Worm (Caenorhabditis elegans) whole organism, midembryonic: ENCODE data around the gene ZK353.4.

Experiments used
- T22C8.4 ChIP-seq: fragments of 200-800 bp; sonication (Bioruptor generic); IDR thresholded peaks from 2 replicates; pipeline ENCODE4 v1.3.6; 2022; ENCODE audit warnings: missing genetic modification characterization, missing compliant biosample characterization
- cog-1 ChIP-seq: sonication (generic microtip); optimal IDR thresholded peaks from 2 replicates; lab custom pipeline; 2016; ENCODE audit warnings: missing genetic modification characterization, missing compliant biosample characterization
- flt-1 ChIP-seq: fragments of 200-800 bp; sonication (Bioruptor generic); IDR thresholded peaks from 2 replicates; pipeline ENCODE4 v1.3.6; 2022; ENCODE audit warnings: missing genetic modification characterization, missing compliant biosample characterization
- klf-2 ChIP-seq: fragments of 200-800 bp; sonication (Bioruptor generic); conservative IDR thresholded peaks from 2 replicates; pipeline ENCODE4 v1.3.6; 2022; ENCODE audit warnings: missing genetic modification reagents, missing genetic modification characterization, missing compliant biosample characterization
- med-1 ChIP-seq: sonication (generic microtip); optimal IDR thresholded peaks from 2 replicates; lab custom pipeline; 2017; ENCODE audit warnings: missing genetic modification characterization, mild to moderate bottlenecking, missing compliant biosample characterization, antibody characterized with exemption, missing genetic modification reagents; ENCODE audit not compliant: insufficient read depth
- ref-1 ChIP-seq: fragments of 200-800 bp; sonication (Bioruptor generic); conservative IDR thresholded peaks from 2 replicates; pipeline ENCODE4 v1.3.6; 2022; ENCODE audit warnings: missing genetic modification reagents, missing genetic modification characterization, missing compliant biosample characterization
- tab-1 ChIP-seq: fragments of 200-800 bp; sonication (Bioruptor generic); IDR thresholded peaks from 2 replicates; pipeline ENCODE4 v1.3.6; 2022; ENCODE audit warnings: missing genetic modification characterization, missing compliant biosample characterization
- ztf-23 ChIP-seq: fragments of 200-800 bp; sonication (Bioruptor generic); IDR thresholded peaks from 2 replicates; pipeline ENCODE4 v1.3.6; 2022; ENCODE audit warnings: missing genetic modification reagents, missing genetic modification characterization, missing compliant biosample characterization
- ztf-29 ChIP-seq: fragments of 200-800 bp; sonication (Bioruptor generic); IDR thresholded peaks from 2 replicates; pipeline ENCODE4 v1.3.6; 2022; ENCODE audit warnings: missing genetic modification reagents, missing genetic modification characterization, missing compliant biosample characterization

The ZK353.4 gene

DNA sequence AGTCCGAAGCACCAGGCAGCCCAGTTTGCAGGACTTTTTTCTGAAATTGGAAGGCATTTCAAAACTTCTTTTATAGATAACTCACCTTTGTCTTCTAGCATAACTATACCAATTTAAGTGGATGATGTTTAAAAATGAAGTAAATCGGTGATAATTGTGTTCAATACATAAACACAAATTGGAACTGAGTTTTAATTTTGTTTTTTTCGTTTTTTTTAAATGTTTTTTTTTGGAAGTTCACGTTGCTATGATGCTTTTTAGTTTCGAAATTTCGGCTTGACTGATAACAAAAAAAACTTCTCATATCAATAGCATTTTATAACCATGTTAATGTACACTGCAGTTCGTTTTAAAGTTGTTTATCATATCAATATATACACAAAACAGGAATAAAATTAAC, at the start of gene ZK353.4:
Gene ZK353.4, minus strand, starts transcription at position 101 of the 400 bp plus-strand sequence.
- TF ChIP-seq tab-1 (GFP tag; lab: Robert Waterston, UW) (no peak), T22C8.4 (no peak), cog-1 (no peak), klf-2 (GFP tag; lab: Robert Waterston, UW) (no peak), flt-1 (no peak), ref-1 (no peak), med-1 (GFP tag; lab: Kevin White, UChicago) (no peak), ztf-23 (GFP tag; lab: Robert Waterston, UW) (no peak), ztf-29 (no peak)

ce11 chrIII:8437763-8438414, 48.5 kb upstream of the ZK353.4 start:
- TF ChIP-seq klf-2 (GFP tag; lab: Robert Waterston, UW) (no peak), tab-1 (GFP tag; lab: Robert Waterston, UW) (no peak), ztf-23 (GFP tag; lab: Robert Waterston, UW) (no peak), cog-1 (no peak), ref-1 (no peak), T22C8.4 (no peak), med-1 (GFP tag; lab: Kevin White, UChicago) (no peak), flt-1 (no peak), ztf-29 (no peak)

DNA sequence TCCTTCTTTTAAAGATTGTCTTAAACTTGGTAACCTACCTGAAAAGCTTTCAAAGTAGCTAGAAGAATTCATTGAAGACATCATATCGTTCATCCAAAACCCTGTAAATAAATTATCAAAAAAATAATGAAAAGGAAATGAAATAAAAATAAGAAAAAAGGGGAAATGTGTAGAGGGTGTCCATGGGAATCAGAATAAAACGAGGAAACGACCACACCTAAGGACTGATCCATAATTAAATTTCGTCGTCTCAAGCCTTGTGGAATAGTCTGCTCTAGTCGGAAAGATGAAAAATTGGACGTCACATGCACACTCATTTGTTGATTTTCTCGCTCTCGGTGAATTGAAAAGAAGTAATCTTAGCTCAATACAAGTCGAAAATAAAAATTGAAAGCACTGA, 45.6 kb upstream of the ZK353.4 start, which contains the start of gene ZK1236.9:
Gene ZK1236.9, minus strand, starts transcription at position 101 of the 400 bp plus-strand sequence.
- TF ChIP-seq med-1 (GFP tag; lab: Kevin White, UChicago), result no peak
- TF ChIP-seq klf-2 (GFP tag; lab: Robert Waterston, UW), result no peak
- no peak for TF ChIP-seq T22C8.4
- TF ChIP-seq ztf-29, result no peak
- no peak for TF ChIP-seq ref-1
- no peak for TF ChIP-seq ztf-23 (GFP tag; lab: Robert Waterston, UW)
- no peak for TF ChIP-seq tab-1 (GFP tag; lab: Robert Waterston, UW)
- no peak for TF ChIP-seq cog-1
- no peak for TF ChIP-seq flt-1

- TF ChIP-seq klf-2 (GFP tag; lab: Robert Waterston, UW) (no peak), tab-1 (GFP tag; lab: Robert Waterston, UW) (no peak), cog-1 (no peak), T22C8.4 (no peak), med-1 (GFP tag; lab: Kevin White, UChicago) (no peak), ref-1 (no peak), ztf-23 (GFP tag; lab: Robert Waterston, UW) (no peak), flt-1 (no peak), ztf-29 (no peak)
Observed at ce11 chrIII:8432143-8432542, 42.7 kb upstream of the ZK353.4 start, which contains the start of gene ZK1236.5. TSS of gene ZK1236.5 (minus strand) at chrIII:8432214.

DNA sequence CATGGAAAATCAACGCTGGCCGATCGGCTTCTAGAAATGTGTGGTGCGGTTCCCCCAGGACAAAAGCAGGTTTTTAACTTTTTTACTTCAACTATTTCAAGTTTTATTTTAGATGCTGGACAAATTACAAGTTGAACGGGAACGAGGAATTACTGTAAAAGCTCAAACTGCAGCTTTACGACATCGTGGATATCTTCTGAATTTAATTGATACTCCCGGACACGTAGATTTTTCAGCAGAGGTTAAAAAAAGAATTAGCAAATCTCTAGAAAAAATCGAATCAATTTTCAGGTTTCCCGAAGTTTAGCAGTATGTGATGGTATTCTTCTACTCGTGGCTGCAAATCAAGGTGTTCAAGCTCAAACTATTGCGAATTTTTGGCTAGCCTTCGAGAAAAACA, 40.1 kb upstream of the ZK353.4 start:
- TF ChIP-seq ztf-29, result no peak
- no peak for TF ChIP-seq T22C8.4
- no peak for TF ChIP-seq klf-2 (GFP tag; lab: Robert Waterston, UW)
- TF ChIP-seq ref-1, result no peak
- no peak for TF ChIP-seq cog-1
- no peak for TF ChIP-seq tab-1 (GFP tag; lab: Robert Waterston, UW)
- TF ChIP-seq flt-1, result no peak
- TF ChIP-seq ztf-23 (GFP tag; lab: Robert Waterston, UW), result no peak
- no peak for TF ChIP-seq med-1 (GFP tag; lab: Kevin White, UChicago)

ce11 chrIII:8429035-8429434, 39.6 kb upstream of the ZK353.4 start, which contains the start of gene ZK1236.1:
TSS of gene ZK1236.1 (plus strand) at chrIII:8429297.
- TF ChIP-seq T22C8.4 (no peak), flt-1 (no peak), klf-2 (GFP tag; lab: Robert Waterston, UW) (no peak), cog-1 (no peak), med-1 (GFP tag; lab: Kevin White, UChicago) (no peak), ztf-23 (GFP tag; lab: Robert Waterston, UW) (no peak), tab-1 (GFP tag; lab: Robert Waterston, UW) (no peak)

DNA sequence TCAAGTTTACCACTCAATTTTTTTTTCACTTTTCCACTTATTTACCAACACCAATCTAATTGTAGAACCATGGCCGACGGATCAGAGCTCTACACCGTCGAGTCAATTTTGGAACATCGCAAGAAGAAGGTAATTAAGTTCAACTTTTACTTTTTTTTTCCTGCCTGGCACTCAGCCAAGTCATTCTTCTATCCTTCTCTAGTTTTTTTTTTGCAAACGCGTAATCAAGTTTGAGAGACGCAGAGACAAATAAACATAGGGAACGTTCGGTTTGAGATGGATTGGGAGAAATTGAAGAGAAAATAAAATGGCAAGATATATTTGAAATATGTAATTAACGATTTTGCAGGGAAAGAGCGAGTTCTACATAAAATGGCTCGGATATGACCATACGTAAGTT, 36.8 kb upstream of the ZK353.4 start, which contains the start of gene cec-1:
Gene cec-1, plus strand, starts transcription at position 63 of the 400 bp plus-strand sequence.
- TF ChIP-seq med-1 (GFP tag; lab: Kevin White, UChicago) (no peak), flt-1 (no peak), ref-1 (no peak)

DNA sequence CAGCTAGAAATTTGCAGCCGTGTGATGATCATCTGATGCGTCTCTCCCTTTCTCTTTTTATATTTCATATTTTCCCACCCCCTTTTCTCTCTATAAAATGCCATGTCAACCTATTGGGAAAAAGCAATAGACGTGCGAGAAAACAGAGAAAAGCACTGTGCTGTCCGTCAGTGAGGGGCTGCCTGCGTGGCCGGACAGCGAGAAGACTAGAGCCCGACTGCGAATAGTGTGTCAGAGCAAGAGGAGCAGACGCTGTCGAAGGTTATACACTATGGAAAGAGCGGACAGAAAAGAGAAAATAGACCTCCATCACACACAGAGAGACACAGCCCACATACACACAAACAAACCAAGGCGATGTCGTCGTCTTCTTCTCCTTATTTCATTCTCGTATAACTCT, 35.6 kb upstream of the ZK353.4 start:
- TF ChIP-seq cog-1 (peak; percentile 62), ztf-23 (GFP tag; lab: Robert Waterston, UW) (peak; percentile 40; the same call in 1 of the 2 replicates), T22C8.4 (no peak), ztf-29 (peak; percentile 59; the same call in 1 of the 2 replicates)

DNA sequence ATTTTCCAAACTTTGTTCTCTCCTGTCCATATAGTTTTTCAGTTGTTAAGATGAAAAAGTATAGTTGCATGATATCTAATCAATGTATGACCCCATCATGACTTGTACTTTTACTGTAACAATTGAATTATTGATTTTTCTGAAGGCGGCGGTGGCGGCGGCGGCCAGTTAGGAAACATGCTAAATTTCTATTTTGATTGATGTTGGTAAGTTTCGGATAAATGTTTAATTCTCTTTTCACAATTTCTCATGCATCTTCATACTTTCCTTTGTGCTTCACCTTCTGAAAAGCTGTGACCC, 28.5 kb upstream of the ZK353.4 start, which contains the start of gene sor-1:
Gene sor-1, plus strand, starts transcription at position 201 of the 300 bp plus-strand sequence.
- no peak for TF ChIP-seq flt-1
- TF ChIP-seq T22C8.4, result peak; percentile 62; the same call in 1 of the 2 replicates
- TF ChIP-seq ztf-23 (GFP tag; lab: Robert Waterston, UW), result no peak

- TF ChIP-seq flt-1 (0 out of 2 replicates have a peak, but pooled peaks have one; percentile 38), med-1 (GFP tag; lab: Kevin White, UChicago) (no peak), tab-1 (GFP tag; lab: Robert Waterston, UW) (no peak), T22C8.4 (peak; percentile 64; the same call in 1 of the 2 replicates), cog-1 (peak; percentile 95), ztf-29 (no peak), klf-2 (GFP tag; lab: Robert Waterston, UW) (no peak), ref-1 (no peak), ztf-23 (GFP tag; lab: Robert Waterston, UW) (peak; percentile 43; the same call in 1 of the 2 replicates)
Observed at ce11 chrIII:8417192-8417967, 27.9 kb upstream of the ZK353.4 start.
